Worm (Caenorhabditis elegans): ENCODE measurements around the gene Y37D8A.3.

Gene Y37D8A.3

ce11 chrIII:12831696-12832095 is 2.5 kb downstream of the Y37D8A.3 start:
- TF ChIP-seq bed-3 (GFP tag; optimal IDR thresholded peaks at IDR 0.05) (no peak), elt-1 (tag; optimal IDR thresholded peaks at IDR 0.05; ENCODE audit: borderline replicate concordance, insufficient read depth) (no peak), mep-1 (tag; optimal IDR thresholded peaks at IDR 0.05) (no peak), drap-1 (GFP tag; optimal IDR thresholded peaks at IDR 0.05) (no peak), tbx-8 (GFP tag; optimal IDR thresholded peaks at IDR 0.05) (no peak), M03D4.4 (tag; optimal IDR thresholded peaks at IDR 0.05) (no peak), sptf-1 (tag; optimal IDR thresholded peaks at IDR 0.05) (no peak)

- TF ChIP-seq lin-13 (tag; optimal IDR thresholded peaks at IDR 0.05) (no peak), ceh-83 (GFP tag; optimal IDR thresholded peaks at IDR 0.05) (no peak), hlh-1 (tag; optimal IDR thresholded peaks at IDR 0.05) (no peak), ceh-39 (tag; optimal IDR thresholded peaks at IDR 0.05) (no peak), nhr-2 (tag; optimal IDR thresholded peaks at IDR 0.05) (no peak), flh-1 (GFP tag; optimal IDR thresholded peaks at IDR 0.05) (no peak), nhr-28 (tag; optimal IDR thresholded peaks at IDR 0.05) (no peak), unc-120 (tag; optimal IDR thresholded peaks at IDR 0.05; ENCODE audit: poor library complexity, severe bottlenecking) (no peak), mep-1 (tag; optimal IDR thresholded peaks at IDR 0.05) (no peak), unc-39 (tag; optimal IDR thresholded peaks at IDR 0.05) (no peak), ceh-43 (GFP tag; optimal IDR thresholded peaks at IDR 0.05) (no peak), lin-32 (GFP tag; optimal IDR thresholded peaks at IDR 0.05) (no peak), nhr-76 (tag; optimal IDR thresholded peaks at IDR 0.05) (no peak), sem-2 (GFP tag; optimal IDR thresholded peaks at IDR 0.05) (no peak)
Observed at ce11 chrIII:12833079-12833478, 3.9 kb downstream of the Y37D8A.3 start.

- TF ChIP-seq tbx-8 (GFP tag; optimal IDR thresholded peaks at IDR 0.05) (no peak), unc-39 (tag; optimal IDR thresholded peaks at IDR 0.05) (no peak), unc-62 (GFP tag; optimal IDR thresholded peaks at IDR 0.05) (no peak), lin-32 (GFP tag; optimal IDR thresholded peaks at IDR 0.05) (no peak)
Observed at ce11 chrIII:12836742-12837285, 7.6 kb downstream of the Y37D8A.3 start.

ce11 chrIII:12838299-12838698 is 9.1 kb downstream of the Y37D8A.3 start:
- TF ChIP-seq lsy-2 (tag; optimal IDR thresholded peaks at IDR 0.05) = no peak
- no peak for TF ChIP-seq bed-3 (GFP tag; optimal IDR thresholded peaks at IDR 0.05)
- TF ChIP-seq lin-13 (tag; optimal IDR thresholded peaks at IDR 0.05) = no peak
- TF ChIP-seq nhr-2 (tag; optimal IDR thresholded peaks at IDR 0.05) = no peak
- TF ChIP-seq ceh-39 (tag; optimal IDR thresholded peaks at IDR 0.05) = no peak
- no peak for TF ChIP-seq sptf-1 (tag; optimal IDR thresholded peaks at IDR 0.05)
- TF ChIP-seq mab-5 (tag; optimal IDR thresholded peaks at IDR 0.05) = no peak
- TF ChIP-seq nhr-28 (tag; optimal IDR thresholded peaks at IDR 0.05) = no peak
- no peak for TF ChIP-seq cnd-1 (tag; optimal IDR thresholded peaks at IDR 0.05)
- TF ChIP-seq snpc-4 (tag; optimal IDR thresholded peaks at IDR 0.05) = no peak
- no peak for TF ChIP-seq elt-3 (tag; optimal IDR thresholded peaks at IDR 0.05)
- TF ChIP-seq ces-1 (GFP tag; optimal IDR thresholded peaks at IDR 0.05) = no peak
- TF ChIP-seq nhr-12 (tag; optimal IDR thresholded peaks at IDR 0.05) = no peak
- no peak for TF ChIP-seq nhr-76 (tag; optimal IDR thresholded peaks at IDR 0.05)
- no peak for TF ChIP-seq ceh-83 (GFP tag; optimal IDR thresholded peaks at IDR 0.05)
- TF ChIP-seq unc-39 (tag; optimal IDR thresholded peaks at IDR 0.05) = no peak
- no peak for TF ChIP-seq pha-4 (tag; optimal IDR thresholded peaks at IDR 0.05)
- TF ChIP-seq tbx-8 (GFP tag; optimal IDR thresholded peaks at IDR 0.05) = no peak
- no peak for TF ChIP-seq ztf-11 (tag; optimal IDR thresholded peaks at IDR 0.05)
- no peak for TF ChIP-seq unc-120 (tag; optimal IDR thresholded peaks at IDR 0.05; ENCODE audit: poor library complexity, severe bottlenecking)

ce11 chrIII:12838913-12839366 is 9.8 kb downstream of the Y37D8A.3 start, which contains the start of gene Y37D8A.4:
Gene Y37D8A.4, minus strand, starts transcription at chrIII:12838963.
- TF ChIP-seq ham-2 (GFP tag; optimal IDR thresholded peaks at IDR 0.05) = no peak
- TF ChIP-seq tbx-8 (GFP tag; optimal IDR thresholded peaks at IDR 0.05) = no peak
- TF ChIP-seq mls-2 (tag; optimal IDR thresholded peaks at IDR 0.05) = no peak
- no peak for TF ChIP-seq mab-5 (tag; optimal IDR thresholded peaks at IDR 0.05)
- no peak for TF ChIP-seq unc-62 (GFP tag; optimal IDR thresholded peaks at IDR 0.05)
- TF ChIP-seq M03D4.4 (tag; optimal IDR thresholded peaks at IDR 0.05) = no peak
- no peak for TF ChIP-seq blmp-1 (tag; optimal IDR thresholded peaks at IDR 0.05)
- no peak for TF ChIP-seq drap-1 (GFP tag; optimal IDR thresholded peaks at IDR 0.05)
- no peak for TF ChIP-seq nhr-76 (tag; optimal IDR thresholded peaks at IDR 0.05)
- no peak for TF ChIP-seq pha-4 (tag; optimal IDR thresholded peaks at IDR 0.05)
- TF ChIP-seq mep-1 (tag; optimal IDR thresholded peaks at IDR 0.05) = no peak
- no peak for TF ChIP-seq lin-32 (GFP tag; optimal IDR thresholded peaks at IDR 0.05)
- no peak for TF ChIP-seq nhr-2 (tag; optimal IDR thresholded peaks at IDR 0.05)
- TF ChIP-seq zip-8 (tag; optimal IDR thresholded peaks at IDR 0.05) = no peak
- no peak for TF ChIP-seq nhr-237 (tag; optimal IDR thresholded peaks at IDR 0.05)
- no peak for TF ChIP-seq cnd-1 (tag; optimal IDR thresholded peaks at IDR 0.05)
- no peak for TF ChIP-seq ceh-83 (GFP tag; optimal IDR thresholded peaks at IDR 0.05)
- TF ChIP-seq elt-3 (tag; optimal IDR thresholded peaks at IDR 0.05) = no peak
